Fruit fly (Drosophila melanogaster): ENCODE data around the gene CG32085.

Gene CG32085

dm6 chr3L:11648410-11648809, 31.7 kb downstream of the CG32085 start, which contains the start of the genes RIOK1 and Polr3H:
RIOK1 (minus strand) TSS chr3L:11648474.
Polr3H (plus strand) TSS chr3L:11648756.
- no peak for TF ChIP-seq CG12769 (tag; optimal IDR thresholded peaks at IDR 0.05)
- no peak for TF ChIP-seq nau (GFP tag; optimal IDR thresholded peaks at IDR 0.05)
- TF ChIP-seq en (GFP tag; optimal IDR thresholded peaks at IDR 0.05) = peak; percentile 8
- TF ChIP-seq knrl (GFP tag; IDR thresholded peaks at IDR 0.05; ENCODE audit: partially characterized antibody) = no peak; the same call in 2 of the 3 replicates
- peak; percentile 94 for TF ChIP-seq wek (GFP tag; optimal IDR thresholded peaks at IDR 0.05)
- no peak for TF ChIP-seq aop (GFP tag; IDR thresholded peaks at IDR 0.05)
- no peak for TF ChIP-seq CG11723 (GFP tag; optimal IDR thresholded peaks at IDR 0.05)
- TF ChIP-seq onecut (GFP tag; IDR thresholded peaks at IDR 0.05) = no peak
- no peak for TF ChIP-seq sna (GFP tag; IDR thresholded peaks at IDR 0.05; ENCODE audit: partially characterized antibody)
- peak; percentile 34; the same call in 1 of the 2 replicates for TF ChIP-seq CG32772 (GFP tag; IDR thresholded peaks at IDR 0.05)
- TF ChIP-seq CG13775 (GFP tag; optimal IDR thresholded peaks at IDR 0.05) = peak; percentile 82
- peak; percentile 61 for TF ChIP-seq Atf-2 (GFP tag; optimal IDR thresholded peaks at IDR 0.05)
- TF ChIP-seq CG6813 (GFP tag; optimal IDR thresholded peaks at IDR 0.05) = no peak
- no peak for TF ChIP-seq CG6765 (GFP tag; optimal IDR thresholded peaks at IDR 0.05)
- peak; percentile 68 for TF ChIP-seq CG14014 (GFP tag; IDR thresholded peaks at IDR 0.05)
- TF ChIP-seq tio (GFP tag; optimal IDR thresholded peaks at IDR 0.05) = no peak
- no peak for TF ChIP-seq inv (GFP tag; IDR thresholded peaks at IDR 0.05; ENCODE audit: partially characterized antibody)
- TF ChIP-seq stwl (tag; optimal IDR thresholded peaks at IDR 0.05) = peak; percentile 80
- peak; percentile 70 for TF ChIP-seq crc (GFP tag; optimal IDR thresholded peaks at IDR 0.05)
- TF ChIP-seq CG7556 (GFP tag; optimal IDR thresholded peaks at IDR 0.05) = no peak
- peak; percentile 69 for TF ChIP-seq CG10267 (tag; optimal IDR thresholded peaks at IDR 0.05)
- TF ChIP-seq pb (GFP tag; optimal IDR thresholded peaks at IDR 0.05) = no peak
- peak; percentile 57; the same call in 1 of the 3 replicates for TF ChIP-seq CG2889 (GFP tag; IDR thresholded peaks at IDR 0.05)
- TF ChIP-seq gsb-n (tag; optimal IDR thresholded peaks at IDR 0.05) = no peak
- TF ChIP-seq nerfin-1 (tag; optimal IDR thresholded peaks at IDR 0.05) = no peak
- peak; percentile 34 for TF ChIP-seq ewg (GFP tag; optimal IDR thresholded peaks at IDR 0.05)
- TF ChIP-seq Sry-β (GFP tag; optimal IDR thresholded peaks at IDR 0.05) = peak; percentile 56
- TF ChIP-seq HmgD (GFP tag; optimal IDR thresholded peaks at IDR 0.05) = no peak
- no peak for TF ChIP-seq cg (GFP tag; optimal IDR thresholded peaks at IDR 0.05)
- no peak for TF ChIP-seq CG8359 (GFP tag; optimal IDR thresholded peaks at IDR 0.05; ENCODE audit: borderline replicate concordance)
- peak; percentile 23 for TF ChIP-seq CG33557 (GFP tag; optimal IDR thresholded peaks at IDR 0.05)
- no peak for TF ChIP-seq CG7963 (GFP tag; IDR thresholded peaks at IDR 0.05; ENCODE audit: partially characterized antibody)
- TF ChIP-seq PHDP (tag; optimal IDR thresholded peaks at IDR 0.05) = no peak
- TF ChIP-seq Atf3 (GFP tag; optimal IDR thresholded peaks at IDR 0.05) = peak; percentile 47
- peak; percentile 83 for TF ChIP-seq mam (GFP tag; optimal IDR thresholded peaks at IDR 0.05)
- no peak for TF ChIP-seq amos (GFP tag; IDR thresholded peaks at IDR 0.05; ENCODE audit: partially characterized antibody)
- TF ChIP-seq Abd-B (GFP tag; optimal IDR thresholded peaks at IDR 0.05) = no peak
- TF ChIP-seq Spps (tag; optimal IDR thresholded peaks at IDR 0.05) = peak; percentile 27
- TF ChIP-seq Neu2 (GFP tag; optimal IDR thresholded peaks at IDR 0.05; ENCODE audit: borderline replicate concordance) = peak; percentile 13
- no peak for TF ChIP-seq CG1603 (tag; optimal IDR thresholded peaks at IDR 0.05)
- TF ChIP-seq unpg (GFP tag; optimal IDR thresholded peaks at IDR 0.05) = no peak
- TF ChIP-seq CG31388 (GFP tag; optimal IDR thresholded peaks at IDR 0.05) = peak; percentile 54
- peak; percentile 74 for TF ChIP-seq H2.0 (GFP tag; IDR thresholded peaks at IDR 0.05)
- TF ChIP-seq Dip3 (GFP tag; optimal IDR thresholded peaks at IDR 0.05) = peak; percentile 79
- TF ChIP-seq CG4854 (GFP tag; optimal IDR thresholded peaks at IDR 0.05) = peak; percentile 47
- peak; percentile 29 for TF ChIP-seq CrebB (tag; optimal IDR thresholded peaks at IDR 0.05)
- TF ChIP-seq CG9727 (GFP tag; optimal IDR thresholded peaks at IDR 0.05) = peak; percentile 33
- TF ChIP-seq CG11247 (GFP tag; IDR thresholded peaks at IDR 0.05) = peak; percentile 46; the same call in 1 of the 2 replicates
- no peak for TF ChIP-seq CG6854 (GFP tag; optimal IDR thresholded peaks at IDR 0.05)
- peak; percentile 56 for TF ChIP-seq Dp (GFP tag; optimal IDR thresholded peaks at IDR 0.05)

All from whole organism, embryonic.